In the genomic region with DNA sequence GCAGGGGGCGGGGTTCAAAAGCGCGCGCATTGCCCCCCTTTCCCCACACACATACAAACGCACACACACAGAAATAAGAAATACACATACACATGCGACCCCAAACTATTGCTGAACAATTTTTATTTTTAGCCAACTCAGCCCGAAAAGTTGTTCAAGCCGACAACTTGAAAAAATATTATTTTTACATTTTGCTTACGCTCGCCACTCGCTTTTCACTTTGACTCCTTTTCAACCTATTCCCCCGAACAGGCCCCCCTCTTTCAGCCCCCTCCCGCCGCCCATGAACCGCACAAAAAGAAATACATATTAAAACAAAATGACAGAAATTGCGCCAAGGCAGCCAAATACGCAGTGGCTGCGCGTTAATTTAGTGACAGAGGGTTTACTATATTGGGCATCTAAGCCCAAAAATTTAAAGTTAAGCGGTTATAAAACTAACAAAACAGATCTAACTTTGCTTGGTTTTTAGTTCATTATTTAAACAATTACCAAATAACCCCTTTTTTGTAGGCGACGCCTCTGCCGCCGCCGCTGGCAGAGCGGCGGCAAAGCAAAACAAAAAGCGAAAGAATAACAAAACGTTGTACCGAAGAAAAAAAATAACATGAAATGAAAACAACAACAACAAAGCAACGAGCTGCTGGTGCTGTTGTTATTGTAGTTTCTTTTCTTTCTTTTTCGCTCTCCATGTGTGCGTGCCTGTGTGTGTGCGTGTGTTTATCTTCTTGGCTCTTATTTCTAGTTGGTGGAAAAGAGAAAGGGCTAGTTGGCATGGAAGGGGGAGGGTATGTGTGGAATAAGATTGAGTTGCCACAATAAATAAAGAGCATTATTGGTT, we compare ENCODE assay signal across 1 fruit fly cellular context.
A peak's percentile ranks its signal among the peaks of the same experiment; 100 is the strongest.
TF ChIP-seq lines count a peak whose summit lies in the region.

No protein-coding gene starts in this region.

TF ChIP-seq in whole organism, embryonic, 481 proteins besides CTCF, POLR2A, EP300 and RAD21 (continued from another document and continues in another):
- TF ChIP-seq CG8290 (GFP tag; optimal IDR thresholded peaks at IDR 0.05; lab: Kevin White, UChicago) (peak; percentile 99), CG8290 (tag; optimal IDR thresholded peaks at IDR 0.05; lab: Kevin White, UChicago) (peak; percentile 96 to 99), CG42726 (GFP tag; IDR thresholded peaks at IDR 0.05; lab: Robert Waterston, UW; ENCODE audit: partially characterized antibody) (peak; percentile 28; the same call in 1 of the 2 replicates), stc (GFP tag; IDR thresholded peaks at IDR 0.05; lab: Robert Waterston, UW) (peak; percentile 100), Adf1 (GFP tag; IDR thresholded peaks at IDR 0.05; lab: Robert Waterston, UW) (peak; percentile 95), CG2199 (GFP tag; IDR thresholded peaks at IDR 0.05; lab: Robert Waterston, UW) (peak; percentile 100), CG2678 (tag; optimal IDR thresholded peaks at IDR 0.05; lab: Kevin White, UChicago) (peak; percentile 100), lab (GFP tag; optimal IDR thresholded peaks at IDR 0.05; lab: Kevin White, UChicago) (peak; percentile 100), CG8944 (GFP tag; optimal IDR thresholded peaks at IDR 0.05; lab: Kevin White, UChicago) (peak; percentile 99), Max (GFP tag; optimal IDR thresholded peaks at IDR 0.05; lab: Kevin White, UChicago) (peak; percentile 99), CG18011 (GFP tag; optimal IDR thresholded peaks at IDR 0.05; lab: Kevin White, UChicago) (peak; percentile 94), sc (optimal IDR thresholded peaks at IDR 0.05; lab: Kevin White, UChicago) (no peak), sc (GFP tag; optimal IDR thresholded peaks at IDR 0.05; lab: Kevin White, UChicago) (peak; percentile 99), hkb (optimal IDR thresholded peaks at IDR 0.05; lab: Kevin White, UChicago) (no peak), hkb (GFP tag; IDR thresholded peaks at IDR 0.05; lab: Robert Waterston, UW) (peak; percentile 100), otp (GFP tag; IDR thresholded peaks at IDR 0.05; lab: Robert Waterston, UW) (peak; percentile 100), CG7839 (tag; optimal IDR thresholded peaks at IDR 0.05; lab: Kevin White, UChicago) (peak; percentile 100), CG17359 (tag; optimal IDR thresholded peaks at IDR 0.05; lab: Kevin White, UChicago) (peak; percentile 100), CG7928 (GFP tag; optimal IDR thresholded peaks at IDR 0.05; lab: Kevin White, UChicago) (peak; percentile 89), CG7745 (tag; optimal IDR thresholded peaks at IDR 0.05; lab: Kevin White, UChicago) (peak; percentile 96), Hr39 (optimal IDR thresholded peaks at IDR 0.05; lab: Kevin White, UChicago) (no peak), CG12104 (GFP tag; optimal IDR thresholded peaks at IDR 0.05; lab: Kevin White, UChicago) (peak; percentile 100), Dfd (GFP tag; optimal IDR thresholded peaks at IDR 0.05; lab: Kevin White, UChicago) (peak in 1 of 2 experiments; percentile 3), Asciz (GFP tag; optimal IDR thresholded peaks at IDR 0.05; lab: Kevin White, UChicago) (peak; percentile 100), gsb (GFP tag; IDR thresholded peaks at IDR 0.05; lab: Robert Waterston, UW) (peak; percentile 99), maf-S (GFP tag; optimal IDR thresholded peaks at IDR 0.05; lab: Kevin White, UChicago) (peak; percentile 100), CG9797 (GFP tag; optimal IDR thresholded peaks at IDR 0.05; lab: Kevin White, UChicago) (peak; percentile 80), CG11695 (GFP tag; IDR thresholded peaks at IDR 0.05; lab: Robert Waterston, UW) (peak; percentile 100), emc (GFP tag; optimal IDR thresholded peaks at IDR 0.05; lab: Kevin White, UChicago) (peak; percentile 99), HHEX (GFP tag; optimal IDR thresholded peaks at IDR 0.05; lab: Kevin White, UChicago) (peak; percentile 100), CG8478 (optimal IDR thresholded peaks at IDR 0.05; lab: Kevin White, UChicago) (no peak), crp (GFP tag; optimal IDR thresholded peaks at IDR 0.05; lab: Kevin White, UChicago) (peak; percentile 32 to 79), pros (GFP tag; optimal IDR thresholded peaks at IDR 0.05; lab: Kevin White, UChicago) (peak; percentile 90), Eip74EF (GFP tag; optimal IDR thresholded peaks at IDR 0.05; lab: Kevin White, UChicago) (peak in 1 of 2 experiments; percentile 99), nmo (GFP tag; optimal IDR thresholded peaks at IDR 0.05; lab: Kevin White, UChicago) (peak; percentile 100), CG31365 (tag; optimal IDR thresholded peaks at IDR 0.05; lab: Kevin White, UChicago) (peak; percentile 95), MBD-R2 (GFP tag; IDR thresholded peaks at IDR 0.05; lab: Robert Waterston, UW) (peak; percentile 100), CG16779 (GFP tag; IDR thresholded peaks at IDR 0.05; lab: Robert Waterston, UW) (peak; percentile 100), chm (GFP tag; IDR thresholded peaks at IDR 0.05; lab: Robert Waterston, UW) (peak; percentile 100), pzg (GFP tag; optimal IDR thresholded peaks at IDR 0.05; lab: Kevin White, UChicago) (peak; percentile 48), CG9876 (GFP tag; optimal IDR thresholded peaks at IDR 0.05; lab: Kevin White, UChicago) (peak; percentile 100), CG7786 (GFP tag; optimal IDR thresholded peaks at IDR 0.05; lab: Kevin White, UChicago) (peak; percentile 100), Lhr (GFP tag; optimal IDR thresholded peaks at IDR 0.05; lab: Kevin White, UChicago) (peak; percentile 99), br (optimal IDR thresholded peaks at IDR 0.05; lab: Kevin White, UChicago) (no peak), CG34376 (GFP tag; optimal IDR thresholded peaks at IDR 0.05; lab: Kevin White, UChicago) (peak; percentile 100), corto (GFP tag; optimal IDR thresholded peaks at IDR 0.05; lab: Kevin White, UChicago) (peak; percentile 99), pfk (GFP tag; optimal IDR thresholded peaks at IDR 0.05; lab: Kevin White, UChicago) (peak; percentile 77), CG30403 (GFP tag; optimal IDR thresholded peaks at IDR 0.05; lab: Kevin White, UChicago) (peak; percentile 100), CG6254 (GFP tag; optimal IDR thresholded peaks at IDR 0.05; lab: Kevin White, UChicago) (peak; percentile 98), CG10979 (tag; optimal IDR thresholded peaks at IDR 0.05; lab: Kevin White, UChicago) (peak; percentile 100), Dip2 (GFP tag; IDR thresholded peaks at IDR 0.05; lab: Robert Waterston, UW) (peak; percentile 82), ems (GFP tag; optimal IDR thresholded peaks at IDR 0.05; lab: Kevin White, UChicago) (peak; percentile 100), Nf-YB (GFP tag; optimal IDR thresholded peaks at IDR 0.05; lab: Kevin White, UChicago) (peak; percentile 92), cg (GFP tag; optimal IDR thresholded peaks at IDR 0.05; lab: Kevin White, UChicago) (peak; percentile 84), lmd (GFP tag; IDR thresholded peaks at IDR 0.05; lab: Robert Waterston, UW) (peak; percentile 100), toy (GFP tag; IDR thresholded peaks at IDR 0.05; lab: Robert Waterston, UW) (peak; percentile 99), CG10209 (GFP tag; optimal IDR thresholded peaks at IDR 0.05; lab: Kevin White, UChicago) (peak; percentile 100), CG3847 (GFP tag; IDR thresholded peaks at IDR 0.05; lab: Robert Waterston, UW) (peak; percentile 100), YL-1 (GFP tag; optimal IDR thresholded peaks at IDR 0.05; lab: Kevin White, UChicago) (peak; percentile 100), dimm (GFP tag; IDR thresholded peaks at IDR 0.05; lab: Robert Waterston, UW) (peak; percentile 99), pnt (GFP tag; optimal IDR thresholded peaks at IDR 0.05; lab: Kevin White, UChicago) (peak; percentile 100), crc (GFP tag; optimal IDR thresholded peaks at IDR 0.05; lab: Kevin White, UChicago) (peak; percentile 100), ro (GFP tag; IDR thresholded peaks at IDR 0.05; lab: Robert Waterston, UW) (peak; percentile 99), CG15479 (GFP tag; optimal IDR thresholded peaks at IDR 0.05; lab: Kevin White, UChicago) (peak; percentile 96), GATAe (GFP tag; conservative IDR thresholded peaks at IDR 0.05; lab: Robert Waterston, UW) (peak; percentile 98), Dip3 (GFP tag; optimal IDR thresholded peaks at IDR 0.05; lab: Kevin White, UChicago) (peak; percentile 100), unc-4 (GFP tag; IDR thresholded peaks at IDR 0.05; lab: Robert Waterston, UW; ENCODE audit: partially characterized antibody) (no peak; the same call in 1 of the 2 replicates), CG15011 (GFP tag; optimal IDR thresholded peaks at IDR 0.05; lab: Kevin White, UChicago) (peak; percentile 100), CG14441 (GFP tag; IDR thresholded peaks at IDR 0.05; lab: Robert Waterston, UW) (peak; percentile 100), ATbp (GFP tag; optimal IDR thresholded peaks at IDR 0.05; lab: Kevin White, UChicago) (peak; percentile 100), TFAM (GFP tag; optimal IDR thresholded peaks at IDR 0.05; lab: Kevin White, UChicago) (peak; percentile 97), nerfin-1 (tag; optimal IDR thresholded peaks at IDR 0.05; lab: Kevin White, UChicago) (peak; percentile 99), Hey (tag; optimal IDR thresholded peaks at IDR 0.05; lab: Kevin White, UChicago) (peak; percentile 98), mam (GFP tag; optimal IDR thresholded peaks at IDR 0.05; lab: Kevin White, UChicago) (peak; percentile 100), CG11247 (GFP tag; IDR thresholded peaks at IDR 0.05; lab: Robert Waterston, UW) (peak; percentile 100), z (GFP tag; IDR thresholded peaks at IDR 0.05; lab: Robert Waterston, UW) (peak; percentile 87), Jarid2 (GFP tag; optimal IDR thresholded peaks at IDR 0.05; lab: Kevin White, UChicago) (peak; percentile 98), jigr1 (GFP tag; IDR thresholded peaks at IDR 0.05; lab: Robert Waterston, UW) (peak; percentile 99), sim (GFP tag; IDR thresholded peaks at IDR 0.05; lab: Robert Waterston, UW) (peak; percentile 99), sna (GFP tag; IDR thresholded peaks at IDR 0.05; lab: Robert Waterston, UW; ENCODE audit: partially characterized antibody) (no peak), sob (GFP tag; IDR thresholded peaks at IDR 0.05; lab: Robert Waterston, UW) (peak; percentile 100), amos (GFP tag; IDR thresholded peaks at IDR 0.05; lab: Robert Waterston, UW; ENCODE audit: partially characterized antibody) (peak; percentile 14; the same call in 1 of the 2 replicates), ase (GFP tag; IDR thresholded peaks at IDR 0.05; lab: Robert Waterston, UW) (peak; percentile 100), mld (GFP tag; IDR thresholded peaks at IDR 0.05; lab: Robert Waterston, UW; ENCODE audit: partially characterized antibody) (no peak), CG32532 (GFP tag; IDR thresholded peaks at IDR 0.05; lab: Robert Waterston, UW) (peak; percentile 100), Sin3A (optimal IDR thresholded peaks at IDR 0.05; lab: Kevin White, UChicago) (no peak), CG8924 (tag; optimal IDR thresholded peaks at IDR 0.05; lab: Kevin White, UChicago) (peak; percentile 100), tna (GFP tag; IDR thresholded peaks at IDR 0.05; lab: Robert Waterston, UW; ENCODE audit: partially characterized antibody) (no peak), cad (GFP tag; optimal IDR thresholded peaks at IDR 0.05; lab: Kevin White, UChicago) (no peak), CG1832 (GFP tag; optimal IDR thresholded peaks at IDR 0.05; lab: Kevin White, UChicago) (peak; percentile 24), CG11398 (GFP tag; optimal IDR thresholded peaks at IDR 0.05; lab: Kevin White, UChicago) (peak; percentile 99), Trl (optimal IDR thresholded peaks at IDR 0.05; lab: Kevin White, UChicago) (peak in 1 of 2 experiments; percentile 5), Trl (GFP tag; optimal IDR thresholded peaks at IDR 0.05; lab: Kevin White, UChicago) (peak; percentile 100), CG11456 (GFP tag; IDR thresholded peaks at IDR 0.05; lab: Robert Waterston, UW) (peak; percentile 100), CG5180 (GFP tag; optimal IDR thresholded peaks at IDR 0.05; lab: Kevin White, UChicago) (peak; percentile 95), gcm (GFP tag; optimal IDR thresholded peaks at IDR 0.05; lab: Kevin White, UChicago) (peak; percentile 100), CG17612 (GFP tag; IDR thresholded peaks at IDR 0.05; lab: Robert Waterston, UW) (peak; percentile 99), bab2 (GFP tag; optimal IDR thresholded peaks at IDR 0.05; lab: Kevin White, UChicago) (peak; percentile 100), CG32767 (GFP tag; IDR thresholded peaks at IDR 0.05; lab: Robert Waterston, UW) (peak; percentile 100), CG6683 (GFP tag; optimal IDR thresholded peaks at IDR 0.05; lab: Kevin White, UChicago) (peak; percentile 99), sima (GFP tag; optimal IDR thresholded peaks at IDR 0.05; lab: Kevin White, UChicago) (peak; percentile 99), ac (GFP tag; optimal IDR thresholded peaks at IDR 0.05; lab: Kevin White, UChicago) (peak; percentile 99), rib (GFP tag; IDR thresholded peaks at IDR 0.05; lab: Robert Waterston, UW) (peak; percentile 100), CG12071 (GFP tag; optimal IDR thresholded peaks at IDR 0.05; lab: Kevin White, UChicago) (peak; percentile 100), run (tag; optimal IDR thresholded peaks at IDR 0.05; lab: Kevin White, UChicago) (peak; percentile 99), sisA (GFP tag; IDR thresholded peaks at IDR 0.05; lab: Robert Waterston, UW) (peak; percentile 100), Gug (GFP tag; IDR thresholded peaks at IDR 0.05; lab: Robert Waterston, UW) (peak; percentile 100), oc (tag; optimal IDR thresholded peaks at IDR 0.05; lab: Kevin White, UChicago) (peak; percentile 100), grau (tag; optimal IDR thresholded peaks at IDR 0.05; lab: Kevin White, UChicago) (peak; percentile 100), CG12219 (GFP tag; optimal IDR thresholded peaks at IDR 0.05; lab: Kevin White, UChicago) (peak; percentile 100), CG43689 (GFP tag; IDR thresholded peaks at IDR 0.05; lab: Robert Waterston, UW) (peak; percentile 99), CG6689 (GFP tag; IDR thresholded peaks at IDR 0.05; lab: Robert Waterston, UW) (peak; percentile 99), zfh2 (GFP tag; optimal IDR thresholded peaks at IDR 0.05; lab: Kevin White, UChicago) (peak; percentile 100), CG15514 (GFP tag; optimal IDR thresholded peaks at IDR 0.05; lab: Kevin White, UChicago) (peak; percentile 96), CG9215 (GFP tag; IDR thresholded peaks at IDR 0.05; lab: Robert Waterston, UW) (peak; percentile 99), HLH3B (GFP tag; IDR thresholded peaks at IDR 0.05; lab: Robert Waterston, UW) (peak; percentile 100), psq (GFP tag; optimal IDR thresholded peaks at IDR 0.05; lab: Kevin White, UChicago) (peak; percentile 99), pum (GFP tag; optimal IDR thresholded peaks at IDR 0.05; lab: Kevin White, UChicago) (peak; percentile 100), CG4617 (GFP tag; optimal IDR thresholded peaks at IDR 0.05; lab: Kevin White, UChicago; ENCODE audit: borderline replicate concordance) (peak; percentile 100), Camta (GFP tag; optimal IDR thresholded peaks at IDR 0.05; lab: Kevin White, UChicago) (peak; percentile 100)
